Fruit fly (Drosophila melanogaster) whole organism, embryonic: Measurements from ENCODE around the gene CG14020.

Experiments used
- ATbp ChIP-seq: fragments of 200-800 bp; sonication (Bioruptor generic); optimal IDR thresholded peaks from 2 replicates; lab custom pipeline; 2017; ENCODE audit warnings: missing biosample characterization, mild to moderate bottlenecking, missing genetic modification characterization, missing genetic modification reagents
- BEAF-32 ChIP-seq: fragments of 200-800 bp; sonication (Bioruptor generic); optimal IDR thresholded peaks from 3 replicates; lab custom pipeline; 2017; ENCODE audit warnings: missing biosample characterization, missing genetic modification characterization, mild to moderate bottlenecking, moderate library complexity, missing genetic modification reagents
- CG10274 ChIP-seq: fragments of 200-800 bp; sonication (Bioruptor generic); optimal IDR thresholded peaks from 3 replicates; lab custom pipeline; 2017; ENCODE audit warnings: missing biosample characterization, mild to moderate bottlenecking, missing genetic modification characterization
- CG11085 ChIP-seq: fragments of 200-800 bp; sonication (Bioruptor generic); IDR thresholded peaks from 2 replicates; pipeline ENCODE4 v1.3.6; 2022; ENCODE audit warnings: missing biosample characterization, missing genetic modification characterization
- CG11247 ChIP-seq: fragments of 200-800 bp; sonication (Bioruptor generic); IDR thresholded peaks from 2 replicates; pipeline ENCODE4 v1.3.6; 2022; ENCODE audit warnings: missing biosample characterization, missing genetic modification characterization
- CG12236 ChIP-seq: fragments of 200-800 bp; sonication (Bioruptor generic); optimal IDR thresholded peaks from 2 replicates; lab custom pipeline; 2016; ENCODE audit warnings: missing biosample characterization, missing genetic modification characterization
- CG12299 ChIP-seq: fragments of 200-800 bp; sonication (Bioruptor generic); optimal IDR thresholded peaks from 2 replicates; lab custom pipeline; 2018; ENCODE audit warnings: missing biosample characterization, mild to moderate bottlenecking, missing genetic modification characterization
- CG12391 ChIP-seq: fragments of 200-800 bp; sonication (Bioruptor generic); optimal IDR thresholded peaks from 3 replicates; lab custom pipeline; 2018; ENCODE audit warnings: missing biosample characterization, mild to moderate bottlenecking, missing genetic modification characterization, moderate library complexity
- CG12744 ChIP-seq: fragments of 200-800 bp; sonication (Bioruptor generic); optimal IDR thresholded peaks from 2 replicates; lab custom pipeline; 2016; ENCODE audit warnings: missing biosample characterization, missing genetic modification characterization
- CG12769 ChIP-seq: fragments of 200-800 bp; sonication (Bioruptor generic); optimal IDR thresholded peaks from 2 replicates; lab custom pipeline; 2019; ENCODE audit warnings: missing biosample characterization, mild to moderate bottlenecking, missing genetic modification characterization, moderate library complexity
- CG13894 ChIP-seq: fragments of 200-800 bp; sonication (Bioruptor generic); optimal IDR thresholded peaks from 3 replicates; lab custom pipeline; 2018; ENCODE audit warnings: missing biosample characterization, mild to moderate bottlenecking, missing genetic modification characterization, moderate library complexity
- CG14050 ChIP-seq: fragments of 200-800 bp; sonication (Bioruptor generic); IDR thresholded peaks from 3 replicates; pipeline ENCODE4 v1.3.6; 2022; ENCODE audit warnings: missing biosample characterization, missing genetic modification characterization
- CG17328 ChIP-seq: fragments of 200-800 bp; sonication (Bioruptor generic); IDR thresholded peaks from 2 replicates; pipeline ENCODE4 v1.3.6; 2022; ENCODE audit warnings: missing biosample characterization, missing genetic modification characterization
- CG17802 ChIP-seq: fragments of 200-800 bp; sonication (Bioruptor generic); optimal IDR thresholded peaks from 2 replicates; lab custom pipeline; 2018; ENCODE audit warnings: missing biosample characterization, mild to moderate bottlenecking, missing genetic modification characterization, moderate library complexity
- CG3065 ChIP-seq: fragments of 200-800 bp; sonication (Bioruptor generic); optimal IDR thresholded peaks from 2 replicates; lab custom pipeline; 2016; ENCODE audit warnings: missing biosample characterization, missing genetic modification characterization
- CG31388 ChIP-seq: fragments of 200-800 bp; sonication (Bioruptor generic); optimal IDR thresholded peaks from 2 replicates; lab custom pipeline; 2016; ENCODE audit warnings: missing biosample characterization, missing genetic modification characterization
- CG3847 ChIP-seq: fragments of 200-800 bp; sonication (Bioruptor generic); IDR thresholded peaks from 2 replicates; pipeline ENCODE4 v1.3.6; 2022; ENCODE audit warnings: missing biosample characterization, missing genetic modification characterization
- CG42726 ChIP-seq: fragments of 200-800 bp; sonication (Bioruptor generic); IDR thresholded peaks from 2 replicates; pipeline ENCODE4 v1.3.6; 2022; ENCODE audit warnings: missing biosample characterization, missing genetic modification characterization; ENCODE audit not compliant: partially characterized antibody
- CG4820 ChIP-seq: fragments of 200-800 bp; sonication (Bioruptor generic); optimal IDR thresholded peaks from 3 replicates; lab custom pipeline; 2016; ENCODE audit warnings: missing biosample characterization, missing genetic modification characterization
- CG5180 ChIP-seq: fragments of 200-800 bp; sonication (Bioruptor generic); optimal IDR thresholded peaks from 3 replicates; lab custom pipeline; 2017; ENCODE audit warnings: missing biosample characterization, missing genetic modification characterization, mild to moderate bottlenecking, moderate library complexity, missing genetic modification reagents
- CG6689 ChIP-seq: fragments of 200-800 bp; sonication (Bioruptor generic); IDR thresholded peaks from 2 replicates; pipeline ENCODE4 v1.3.6; 2022; ENCODE audit warnings: missing biosample characterization, missing genetic modification characterization
- CG8281 ChIP-seq: fragments of 200-800 bp; sonication (Bioruptor generic); optimal IDR thresholded peaks from 2 replicates; lab custom pipeline; 2018; ENCODE audit warnings: missing biosample characterization, mild to moderate bottlenecking, missing genetic modification characterization, moderate library complexity
- CG8924 ChIP-seq: fragments of 200-800 bp; optimal IDR thresholded peaks from 3 replicates; lab custom pipeline; 2019; ENCODE audit warnings: missing biosample characterization, mild to moderate bottlenecking, missing genetic modification characterization, moderate library complexity
- CG8944 ChIP-seq: fragments of 200-800 bp; sonication (Bioruptor generic); optimal IDR thresholded peaks from 3 replicates; lab custom pipeline; 2016; ENCODE audit warnings: missing biosample characterization, missing genetic modification characterization
- Fer2 ChIP-seq: fragments of 200-800 bp; sonication (Bioruptor generic); optimal IDR thresholded peaks from 2 replicates; lab custom pipeline; 2018; ENCODE audit warnings: missing biosample characterization, mild to moderate bottlenecking, missing genetic modification characterization, moderate library complexity
- HmgD ChIP-seq: fragments of 200-800 bp; sonication (Bioruptor generic); optimal IDR thresholded peaks from 3 replicates; lab custom pipeline; 2016; ENCODE audit warnings: missing biosample characterization, missing genetic modification characterization
- Hmx ChIP-seq: fragments of 200-800 bp; sonication (Bioruptor generic); optimal IDR thresholded peaks from 2 replicates; lab custom pipeline; 2016; ENCODE audit warnings: missing biosample characterization, missing genetic modification characterization
- MTF-1 ChIP-seq: fragments of 200-800 bp; sonication (Bioruptor generic); optimal IDR thresholded peaks from 2 replicates; lab custom pipeline; 2018; ENCODE audit warnings: missing biosample characterization, mild to moderate bottlenecking, missing genetic modification characterization, borderline replicate concordance
- Max ChIP-seq: fragments of 200-800 bp; sonication (Bioruptor generic); optimal IDR thresholded peaks from 2 replicates; lab custom pipeline; 2016; ENCODE audit warnings: missing biosample characterization, mild to moderate bottlenecking, missing genetic modification characterization
- NC2α ChIP-seq: fragments of 200-800 bp; sonication (Bioruptor generic); optimal IDR thresholded peaks from 2 replicates; lab custom pipeline; 2016; ENCODE audit warnings: missing biosample characterization, missing genetic modification characterization
- NC2β ChIP-seq: fragments of 200-800 bp; sonication (Bioruptor generic); optimal IDR thresholded peaks from 2 replicates; lab custom pipeline; 2016; ENCODE audit warnings: missing biosample characterization, missing genetic modification characterization
- Scr ChIP-seq: fragments of 200-800 bp; sonication (Bioruptor generic); IDR thresholded peaks from 2 replicates; pipeline ENCODE4 v1.3.6; 2022; ENCODE audit warnings: missing biosample characterization, missing genetic modification characterization; ENCODE audit not compliant: partially characterized antibody
- Spps ChIP-seq: fragments of 200-800 bp; sonication (Bioruptor generic); optimal IDR thresholded peaks from 2 replicates; lab custom pipeline; 2018; ENCODE audit warnings: missing biosample characterization, mild to moderate bottlenecking, missing genetic modification characterization
- Ssrp ChIP-seq: fragments of 200-800 bp; sonication (Bioruptor generic); optimal IDR thresholded peaks from 2 replicates; lab custom pipeline; 2018; ENCODE audit warnings: missing biosample characterization, mild to moderate bottlenecking, missing genetic modification characterization, moderate library complexity
- Xrp1 ChIP-seq: fragments of 200-800 bp; sonication (Bioruptor generic); IDR thresholded peaks from 2 replicates; pipeline ENCODE4 v1.3.6; 2022; ENCODE audit warnings: missing biosample characterization, missing genetic modification characterization
- dm ChIP-seq: fragments of 200-800 bp; sonication (Bioruptor generic); optimal IDR thresholded peaks from 3 replicates; lab custom pipeline; 2016; ENCODE audit warnings: missing biosample characterization, missing genetic modification characterization
- dysf ChIP-seq: fragments of 200-800 bp; sonication (Bioruptor generic); IDR thresholded peaks from 3 replicates; pipeline ENCODE4 v1.3.6; 2022; ENCODE audit warnings: missing biosample characterization, missing genetic modification characterization
- fd64A ChIP-seq: fragments of 200-800 bp; sonication (Bioruptor generic); optimal IDR thresholded peaks from 3 replicates; lab custom pipeline; 2018; ENCODE audit warnings: missing biosample characterization, mild to moderate bottlenecking, missing genetic modification characterization
- fd96Cb ChIP-seq: fragments of 200-800 bp; sonication (Bioruptor generic); optimal IDR thresholded peaks from 2 replicates; lab custom pipeline; 2018; ENCODE audit warnings: missing biosample characterization, mild to moderate bottlenecking, missing genetic modification characterization, moderate library complexity
- grau ChIP-seq: fragments of 200-800 bp; optimal IDR thresholded peaks from 3 replicates; lab custom pipeline; 2019; ENCODE audit warnings: missing biosample characterization, mild to moderate bottlenecking, missing genetic modification characterization, moderate library complexity
- ken ChIP-seq: fragments of 200-800 bp; sonication (Bioruptor generic); IDR thresholded peaks from 3 replicates; pipeline ENCODE4 v1.3.6; 2022; ENCODE audit warnings: missing biosample characterization, missing genetic modification characterization
- nerfin-2 ChIP-seq: fragments of 200-800 bp; sonication (Bioruptor generic); IDR thresholded peaks from 2 replicates; pipeline ENCODE4 v1.3.6; 2022; ENCODE audit warnings: missing biosample characterization, missing genetic modification characterization; ENCODE audit not compliant: partially characterized antibody
- otp ChIP-seq: fragments of 200-800 bp; sonication (Bioruptor generic); IDR thresholded peaks from 3 replicates; pipeline ENCODE4, ENCODE4 v1.3.6; 2022; ENCODE audit warnings: missing biosample characterization, missing genetic modification characterization
- pita ChIP-seq: fragments of 200-800 bp; sonication (Bioruptor generic); optimal IDR thresholded peaks from 2 replicates; lab custom pipeline; 2017; ENCODE audit warnings: missing biosample characterization, mild to moderate bottlenecking, missing genetic modification characterization
- sim ChIP-seq: fragments of 200-800 bp; sonication (Bioruptor generic); IDR thresholded peaks from 2 replicates; pipeline ENCODE4 v1.3.6; 2022; ENCODE audit warnings: missing biosample characterization, missing genetic modification characterization
- sima ChIP-seq: fragments of 200-800 bp; sonication (Bioruptor generic); optimal IDR thresholded peaks from 2 replicates; lab custom pipeline; 2016; ENCODE audit warnings: missing biosample characterization, missing genetic modification characterization
- sna ChIP-seq: fragments of 200-800 bp; sonication (Bioruptor generic); IDR thresholded peaks from 2 replicates; pipeline ENCODE4 v1.3.6; 2022; ENCODE audit warnings: missing biosample characterization, missing genetic modification characterization; ENCODE audit not compliant: partially characterized antibody
- toy ChIP-seq: fragments of 200-800 bp; sonication (Bioruptor generic); IDR thresholded peaks from 2 replicates; pipeline ENCODE4 v1.3.6; 2022; ENCODE audit warnings: missing biosample characterization, missing genetic modification characterization
- usp ChIP-seq: fragments of >200 bp; optimal IDR thresholded peaks from 2 replicates; lab custom pipeline; 2017; ENCODE audit warnings: missing biosample characterization, missing genetic modification characterization

CG14020 gene

DNA sequence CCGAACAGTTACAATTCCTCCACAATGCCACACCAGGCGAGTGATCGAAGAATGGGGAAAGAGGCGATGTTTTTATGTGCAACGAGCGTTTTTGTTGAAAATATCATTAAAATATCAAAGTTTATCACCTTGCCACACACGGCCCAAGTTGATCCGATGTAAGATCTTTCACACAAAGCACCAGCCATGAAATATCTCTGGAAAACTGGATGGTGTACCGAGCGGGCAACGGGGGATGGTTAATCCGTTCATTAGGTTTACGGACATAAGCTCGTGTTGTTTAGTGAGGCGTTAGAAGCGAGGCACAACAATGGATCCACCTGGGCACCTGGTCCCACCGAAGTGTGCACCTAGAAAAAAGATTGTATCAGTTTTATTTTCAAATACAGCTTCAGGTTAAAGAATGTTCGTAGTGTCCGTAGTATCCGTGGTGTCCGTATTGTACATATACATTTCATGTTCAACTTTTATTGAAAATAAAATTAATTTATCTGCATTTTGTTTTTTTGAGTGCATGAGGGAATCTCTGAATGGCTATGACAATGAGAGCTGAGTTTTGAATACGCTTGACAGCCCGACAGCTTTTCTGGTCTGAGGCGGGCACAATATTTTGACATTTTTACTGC, 21.0 kb upstream of the CG14020 start (continued):
- no peak for TF ChIP-seq CG12744 (GFP tag; lab: Kevin White, UChicago)
- peak; percentile 64 for TF ChIP-seq dysf (GFP tag; lab: Robert Waterston, UW)
- peak; percentile 58 for TF ChIP-seq Ssrp (tag; lab: Kevin White, UChicago)
- 0 out of 2 replicates have a peak, but pooled peaks have one; percentile 19 for TF ChIP-seq sim (GFP tag; lab: Robert Waterston, UW)
- no peak for TF ChIP-seq Hmx (GFP tag; lab: Kevin White, UChicago)
- TF ChIP-seq CG14050 (GFP tag; lab: Robert Waterston, UW), result no peak
- no peak for TF ChIP-seq sna
- peak; percentile 36 for TF ChIP-seq NC2β (GFP tag; lab: Kevin White, UChicago)
- peak; percentile 66 for TF ChIP-seq CG12391 (tag; lab: Kevin White, UChicago)
- peak; percentile 35 for TF ChIP-seq sima (GFP tag; lab: Kevin White, UChicago)
- peak; percentile 56 for TF ChIP-seq Spps (tag; lab: Kevin White, UChicago)
- TF ChIP-seq Max (GFP tag; lab: Kevin White, UChicago), result peak; percentile 33
- TF ChIP-seq CG8281 (tag; lab: Kevin White, UChicago), result no peak
- 0 out of 2 replicates have a peak, but pooled peaks have one; percentile 11 for TF ChIP-seq toy (GFP tag; lab: Robert Waterston, UW)
- peak; percentile 50; the same call in 1 of the 2 replicates for TF ChIP-seq CG11085 (GFP tag; lab: Robert Waterston, UW)
- peak; percentile 11 for TF ChIP-seq CG8944
- TF ChIP-seq CG12236 (GFP tag; lab: Kevin White, UChicago), result peak; percentile 4
- TF ChIP-seq fd64A (GFP tag; lab: Kevin White, UChicago), result no peak
- TF ChIP-seq CG17328 (GFP tag; lab: Robert Waterston, UW), result peak; percentile 73
- peak; percentile 23 for TF ChIP-seq CG5180
- no peak for TF ChIP-seq BEAF-32 (GFP tag; lab: Kevin White, UChicago)
- TF ChIP-seq CG3847 (GFP tag; lab: Robert Waterston, UW), result peak; percentile 61
- no peak for TF ChIP-seq HmgD
- no peak for TF ChIP-seq Scr
- no peak for TF ChIP-seq CG31388 (GFP tag; lab: Kevin White, UChicago)
- TF ChIP-seq NC2α, result no peak
- no peak for TF ChIP-seq CG10274 (GFP tag; lab: Kevin White, UChicago)
- peak; percentile 66 for TF ChIP-seq CG12769 (tag; lab: Kevin White, UChicago)
- TF ChIP-seq CG12299 (tag; lab: Kevin White, UChicago), result peak; percentile 5
- TF ChIP-seq ATbp (GFP tag; lab: Kevin White, UChicago), result peak; percentile 52
- TF ChIP-seq CG13894 (tag; lab: Kevin White, UChicago), result no peak
- TF ChIP-seq CG8924, result peak; percentile 66
- TF ChIP-seq CG42726 (GFP tag; lab: Robert Waterston, UW), result no peak
- peak; percentile 69 for TF ChIP-seq ken (GFP tag; lab: Robert Waterston, UW)
- no peak for TF ChIP-seq Fer2
- peak; percentile 56 for TF ChIP-seq fd96Cb
- TF ChIP-seq CG3065 (GFP tag; lab: Kevin White, UChicago), result no peak
- no peak for TF ChIP-seq pita (GFP tag; lab: Kevin White, UChicago)
- peak; percentile 51 for TF ChIP-seq CG4820
- TF ChIP-seq grau (tag; lab: Kevin White, UChicago), result peak; percentile 69
- peak; percentile 49 for TF ChIP-seq CG17802 (tag; lab: Kevin White, UChicago)
- no peak for TF ChIP-seq usp (GFP tag; lab: Kevin White, UChicago)
- TF ChIP-seq MTF-1 (GFP tag; lab: Kevin White, UChicago), result peak; percentile 19
- no peak for TF ChIP-seq nerfin-2 (GFP tag; lab: Robert Waterston, UW)
- TF ChIP-seq Xrp1, result peak; percentile 80
- TF ChIP-seq otp, result peak; percentile 63; the same call in 1 of the 3 replicates
- TF ChIP-seq CG11247 (GFP tag; lab: Robert Waterston, UW), result peak; percentile 35; the same call in 1 of the 2 replicates
- peak; percentile 64; the same call in 1 of the 2 replicates for TF ChIP-seq CG6689
- peak; percentile 1 for TF ChIP-seq dm (GFP tag; lab: Kevin White, UChicago)
